Fruit fly (Drosophila melanogaster) whole organism, pupa: ENCODE measurements around the gene CG14147.

Experiments
- CG10348 ChIP-seq: fragments of 200-800 bp; sonication (Bioruptor generic); IDR thresholded peaks from 2 replicates; pipeline ENCODE4 v1.3.6; 2022; ENCODE audit warnings: missing biosample characterization, missing genetic modification characterization
- CG14655 ChIP-seq: fragments of 200-800 bp; sonication (Bioruptor generic); optimal IDR thresholded peaks from 3 replicates; lab custom pipeline; 2017; ENCODE audit warnings: mild to moderate bottlenecking, missing biosample characterization, missing genetic modification reagents, missing genetic modification characterization
- CG17806 ChIP-seq: fragments of 200-800 bp; sonication (Bioruptor generic); optimal IDR thresholded peaks from 2 replicates; lab custom pipeline; 2018; ENCODE audit warnings: missing biosample characterization, mild to moderate bottlenecking, missing genetic modification characterization, moderate library complexity
- CG8159 ChIP-seq: fragments of 200-800 bp; sonication (Bioruptor generic); optimal IDR thresholded peaks from 3 replicates; lab custom pipeline; 2018; ENCODE audit warnings: missing biosample characterization, mild to moderate bottlenecking, missing genetic modification characterization, moderate library complexity
- D1 ChIP-seq: fragments of 200-800 bp; sonication (Bioruptor generic); optimal IDR thresholded peaks from 2 replicates; lab custom pipeline; 2018; ENCODE audit warnings: missing biosample characterization, mild to moderate bottlenecking, missing genetic modification characterization, moderate library complexity
- Snoo ChIP-seq: fragments of 200-800 bp; sonication (Bioruptor generic); optimal IDR thresholded peaks from 3 replicates; lab custom pipeline; 2017; ENCODE audit warnings: missing biosample characterization, mild to moderate bottlenecking, missing genetic modification characterization, inconsistent platforms
- fd96Ca ChIP-seq: fragments of 200-800 bp; sonication (Bioruptor generic); IDR thresholded peaks from 3 replicates; pipeline ENCODE4 v1.3.6; 2022; ENCODE audit warnings: missing biosample characterization, missing genetic modification characterization
- rn ChIP-seq: fragments of 200-800 bp; sonication (Bioruptor generic); IDR thresholded peaks from 2 replicates; pipeline ENCODE4 v1.3.6; 2022; ENCODE audit warnings: missing biosample characterization, missing genetic modification characterization

- TF ChIP-seq CG17806 (tag; lab: Kevin White, UChicago) (no peak), fd96Ca (GFP tag; lab: Robert Waterston, UW) (no peak), rn (GFP tag; lab: Robert Waterston, UW) (no peak), CG10348 (GFP tag; lab: Robert Waterston, UW) (no peak), D1 (tag; lab: Kevin White, UChicago) (no peak), Snoo (no peak), CG8159 (tag; lab: Kevin White, UChicago) (no peak), CG14655 (GFP tag; lab: Kevin White, UChicago) (no peak)
Observed at dm6 chr3L:10989305-10989704, 16.9 kb downstream of the CG14147 start.
